Worm (Caenorhabditis elegans): Measurements from ENCODE around the gene clec-206.

clec-206 gene

ce11 chrV:1961453-1961852, 42.7 kb downstream of the clec-206 start, which contains the start of gene Y40B10B.1:
TSS of gene Y40B10B.1 (minus strand) at chrV:1961553.
- no peak for TF ChIP-seq nhr-84 (tag; optimal IDR thresholded peaks at IDR 0.05)
- TF ChIP-seq dsc-1 (tag; optimal IDR thresholded peaks at IDR 0.05): no peak
- no peak for TF ChIP-seq aha-1 (tag; optimal IDR thresholded peaks at IDR 0.05)
- no peak for TF ChIP-seq aly-2 (tag; optimal IDR thresholded peaks at IDR 0.05)
- no peak for TF ChIP-seq ztf-4 (tag; optimal IDR thresholded peaks at IDR 0.05)
- no peak for TF ChIP-seq mdl-1 (tag; optimal IDR thresholded peaks at IDR 0.05)
- TF ChIP-seq ces-1 (GFP tag; optimal IDR thresholded peaks at IDR 0.05): no peak
- no peak for TF ChIP-seq mep-1 (tag; optimal IDR thresholded peaks at IDR 0.05)

ce11 chrV:1957110-1957509, 47.0 kb downstream of the clec-206 start, which contains the start of gene fipr-25:
TSS of gene fipr-25 (plus strand) at chrV:1957410.
- no peak for TF ChIP-seq ceh-82 (tag; optimal IDR thresholded peaks at IDR 0.05)
- TF ChIP-seq nhr-77 (tag; optimal IDR thresholded peaks at IDR 0.05): no peak
- TF ChIP-seq nhr-84 (tag; optimal IDR thresholded peaks at IDR 0.05): no peak
- no peak for TF ChIP-seq nhr-12 (tag; optimal IDR thresholded peaks at IDR 0.05)
- TF ChIP-seq nhr-28 (tag; optimal IDR thresholded peaks at IDR 0.05): no peak
- no peak for TF ChIP-seq aly-2 (tag; optimal IDR thresholded peaks at IDR 0.05)
- no peak for TF ChIP-seq C34B4.2 (tag; optimal IDR thresholded peaks at IDR 0.05)
- no peak for TF ChIP-seq unc-130 (tag; optimal IDR thresholded peaks at IDR 0.05)
- TF ChIP-seq mdl-1 (tag; optimal IDR thresholded peaks at IDR 0.05): no peak
- TF ChIP-seq mab-9 (GFP tag; IDR thresholded peaks at IDR 0.05): no peak
- no peak for TF ChIP-seq lin-35 (GFP tag; optimal IDR thresholded peaks at IDR 0.05)
- no peak for TF ChIP-seq tbx-2 (tag; optimal IDR thresholded peaks at IDR 0.05)
- TF ChIP-seq lin-15B (tag; optimal IDR thresholded peaks at IDR 0.05): no peak
- no peak for TF ChIP-seq Y116A8C.19 (tag; optimal IDR thresholded peaks at IDR 0.05; ENCODE audit: borderline replicate concordance)

- TF ChIP-seq blmp-1 (tag; optimal IDR thresholded peaks at IDR 0.05) (no peak), nhr-19 (GFP tag; conservative IDR thresholded peaks at IDR 0.05) (no peak)
Measured at ce11 chrV:1955246-1955645, 48.9 kb downstream of the clec-206 start.

Data from whole organism, L1 larva.